Worm (Caenorhabditis elegans) whole organism, late embryonic: ENCODE data around the gene ceh-38.

Experiments
- F13H6.1 ChIP-seq: sonication (generic microtip); optimal IDR thresholded peaks from 2 replicates; lab custom pipeline; 2016; ENCODE audit warnings: missing genetic modification characterization, missing compliant biosample characterization
- ama-1 ChIP-seq: fragments of 150-350 bp; optimal IDR thresholded peaks from 2 replicates; lab custom pipeline; 2014
- ceh-22 ChIP-seq: sonication (generic microtip); optimal IDR thresholded peaks from 2 replicates; lab custom pipeline; 2017; ENCODE audit warnings: missing biosample characterization, missing genetic modification characterization
- ceh-6 ChIP-seq: fragments of 200-800 bp; sonication (Bioruptor generic); optimal IDR thresholded peaks from 2 replicates; lab custom pipeline; 2018; ENCODE audit warnings: mild to moderate bottlenecking, missing genetic modification characterization, missing compliant biosample characterization
- ceh-9 ChIP-seq: sonication (generic microtip); optimal IDR thresholded peaks from 2 replicates; lab custom pipeline; 2016; ENCODE audit warnings: mild to moderate bottlenecking, missing genetic modification characterization, inconsistent platforms, missing compliant biosample characterization
- fkh-10 ChIP-seq: fragments of 150-350 bp; optimal IDR thresholded peaks from 2 replicates; lab custom pipeline; 2014; ENCODE audit warnings: missing biosample characterization, missing genetic modification reagents, missing genetic modification characterization
- gmeb-2 ChIP-seq: sonication (generic microtip); optimal IDR thresholded peaks from 2 replicates; lab custom pipeline; 2016; ENCODE audit warnings: missing genetic modification characterization, inconsistent platforms, missing compliant biosample characterization
- nfya-1 ChIP-seq: sonication (generic microtip); optimal IDR thresholded peaks from 2 replicates; lab custom pipeline; 2017; ENCODE audit warnings: missing genetic modification characterization, mild to moderate bottlenecking, missing compliant biosample characterization, antibody characterized with exemption, moderate library complexity
- pag-3 ChIP-seq: sonication (generic microtip); optimal IDR thresholded peaks from 2 replicates; lab custom pipeline; 2016; ENCODE audit warnings: missing compliant biosample characterization, missing genetic modification characterization, borderline replicate concordance
- pax-1 ChIP-seq: fragments of 150-350 bp; optimal IDR thresholded peaks from 2 replicates; lab custom pipeline; 2014; ENCODE audit warnings: missing biosample characterization, missing genetic modification characterization
- pha-2 ChIP-seq: sonication (generic microtip); optimal IDR thresholded peaks from 2 replicates; lab custom pipeline; 2017; ENCODE audit warnings: mild to moderate bottlenecking, missing genetic modification characterization, missing compliant biosample characterization
- sdc-2 ChIP-seq: sonication (generic microtip); optimal IDR thresholded peaks from 2 replicates; lab custom pipeline; 2016; ENCODE audit warnings: missing genotype, missing genetic modification characterization, missing compliant biosample characterization
- sox-4 ChIP-seq: sonication (generic microtip); optimal IDR thresholded peaks from 2 replicates; lab custom pipeline; 2017; ENCODE audit warnings: mild to moderate bottlenecking, missing genetic modification characterization, inconsistent platforms, missing compliant biosample characterization
- unc-55 ChIP-seq: sonication (generic microtip); optimal IDR thresholded peaks from 2 replicates; lab custom pipeline; 2017; ENCODE audit warnings: missing biosample characterization, missing genetic modification reagents, missing genetic modification characterization

ce11 chrII:6994677-6995076 lies 43.4 kb downstream of the ceh-38 start, which contains the start of gene unc-104:
- TF ChIP-seq pha-2 (tag; lab: Kevin White, UChicago) = no peak
- no peak for TF ChIP-seq sdc-2
- TF ChIP-seq ceh-22 (tag; lab: Kevin White, UChicago) = no peak
- no peak for TF ChIP-seq sox-4 (tag; lab: Kevin White, UChicago)
- no peak for TF ChIP-seq ceh-9
- TF ChIP-seq fkh-10 (GFP tag; lab: Kevin White, UChicago) = no peak
- TF ChIP-seq pax-1 (tag; lab: Kevin White, UChicago) = no peak
- no peak for TF ChIP-seq ama-1 (lab: Kevin White, UChicago)
- TF ChIP-seq F13H6.1 = no peak
- no peak for TF ChIP-seq gmeb-2 (tag; lab: Kevin White, UChicago)
- no peak for TF ChIP-seq unc-55 (GFP tag; lab: Kevin White, UChicago)
- TF ChIP-seq ceh-6 (GFP tag; lab: Kevin White, UChicago) = no peak
- TF ChIP-seq pag-3 = no peak
- TF ChIP-seq nfya-1 = no peak
